Worm (Caenorhabditis elegans) whole organism, L4 larva: ENCODE data around the gene C07G3.10.

ENCODE experiments used
- D1046.2 ChIP-seq: fragments of 200-800 bp; sonication (Bioruptor generic); IDR thresholded peaks from 2 replicates; pipeline ENCODE4 v1.3.6; 2022; ENCODE audit warnings: missing genetic modification characterization, missing compliant biosample characterization
- F10B5.3 ChIP-seq: sonication (generic microtip); optimal IDR thresholded peaks from 2 replicates; lab custom pipeline; 2016; ENCODE audit warnings: mild to moderate bottlenecking, missing genetic modification characterization, missing compliant biosample characterization
- F49E8.2 ChIP-seq: sonication (generic microtip); optimal IDR thresholded peaks from 2 replicates; lab custom pipeline; 2016; ENCODE audit warnings: missing compliant biosample characterization, mild to moderate bottlenecking, missing genetic modification characterization, borderline replicate concordance
- R02D3.7 ChIP-seq: fragments of 150-350 bp; sonication (generic microtip); optimal IDR thresholded peaks from 3 replicates; lab custom pipeline; 2014; ENCODE audit warnings: missing biosample characterization, missing genetic modification characterization
- Y105C5A.15 ChIP-seq: fragments of 200-800 bp; sonication (Bioruptor generic); IDR thresholded peaks from 2 replicates; pipeline ENCODE4 v1.3.6; 2022; ENCODE audit warnings: missing genetic modification characterization, missing compliant biosample characterization
- Y48G9A.11 ChIP-seq: fragments of 200-800 bp; sonication (Bioruptor generic); IDR thresholded peaks from 2 replicates; pipeline ENCODE4 v1.3.6; 2022; ENCODE audit warnings: missing genetic modification reagents, missing genetic modification characterization, missing compliant biosample characterization
- ZK337.2 ChIP-seq: fragments of 200-800 bp; sonication (Bioruptor generic); IDR thresholded peaks from 2 replicates; pipeline ENCODE4 v1.3.6; 2022; ENCODE audit warnings: missing genetic modification reagents, missing genetic modification characterization, missing compliant biosample characterization
- ZK546.5 ChIP-seq, 2 experiments: sonication (generic microtip); optimal IDR thresholded peaks; 2 replicates each; lab custom pipeline; 2017; ENCODE audit warnings: missing biosample characterization in 2 of 2, missing genetic modification characterization in 2 of 2
- aha-1 ChIP-seq: fragments of 150-350 bp; peaks from one replicate; lab custom pipeline; 2014; ENCODE audit warnings: missing biosample characterization, missing genetic modification characterization
- arid-1 ChIP-seq: fragments of 200-800 bp; sonication (Bioruptor generic); conservative IDR thresholded peaks from 2 replicates; pipeline ENCODE4 v1.3.6; 2022; ENCODE audit warnings: missing genetic modification reagents, missing genetic modification characterization, missing compliant biosample characterization
- ceh-20 ChIP-seq: fragments of 200-800 bp; sonication (Bioruptor generic); IDR thresholded peaks from 2 replicates; pipeline ENCODE4 v1.3.6; 2022; ENCODE audit warnings: missing genetic modification reagents, missing genetic modification characterization, missing compliant biosample characterization
- ceh-28 ChIP-seq: fragments of 150-350 bp; optimal IDR thresholded peaks from 2 replicates; lab custom pipeline; 2014; ENCODE audit warnings: missing biosample characterization, missing genetic modification reagents, missing genetic modification characterization
- ceh-32 ChIP-seq: sonication (generic microtip); optimal IDR thresholded peaks from 2 replicates; lab custom pipeline; 2016; ENCODE audit warnings: mild to moderate bottlenecking, missing genetic modification characterization, missing compliant biosample characterization; ENCODE audit not compliant: poor library complexity
- ceh-44 ChIP-seq: fragments of 200-800 bp; sonication (Bioruptor generic); IDR thresholded peaks from 2 replicates; pipeline ENCODE4 v1.3.6; 2022; ENCODE audit warnings: missing genetic modification reagents, missing genetic modification characterization, missing compliant biosample characterization
- ceh-62 ChIP-seq: sonication (generic microtip); optimal IDR thresholded peaks from 2 replicates; lab custom pipeline; 2017; ENCODE audit warnings: missing biosample characterization, missing genetic modification characterization
- cey-2 ChIP-seq: sonication (generic microtip); optimal IDR thresholded peaks from 3 replicates; lab custom pipeline; 2017; ENCODE audit warnings: missing genetic modification characterization, mild to moderate bottlenecking, missing compliant biosample characterization, antibody characterized with exemption, borderline replicate concordance; ENCODE audit not compliant: insufficient read depth
- ctbp-1 ChIP-seq: fragments of 200-800 bp; sonication (Bioruptor generic); IDR thresholded peaks from 2 replicates; pipeline ENCODE4 v1.3.6; 2022; ENCODE audit warnings: missing genetic modification reagents, missing genetic modification characterization, missing compliant biosample characterization
- daf-12 ChIP-seq: fragments of 150-350 bp; optimal IDR thresholded peaks from 2 replicates; lab custom pipeline; 2014; ENCODE audit warnings: missing biosample characterization, missing genetic modification reagents, missing genetic modification characterization
- dmd-8 ChIP-seq: fragments of 200-800 bp; sonication (Bioruptor generic); IDR thresholded peaks from 2 replicates; pipeline ENCODE4 v1.3.6; 2022; ENCODE audit warnings: missing genetic modification characterization, missing compliant biosample characterization
- duxl-1 ChIP-seq: sonication (generic microtip); optimal IDR thresholded peaks from 2 replicates; lab custom pipeline; 2016; ENCODE audit warnings: mild to moderate bottlenecking, missing genetic modification characterization, moderate library complexity, missing compliant biosample characterization; ENCODE audit not compliant: poor library complexity
- dve-1 ChIP-seq: sonication (generic microtip); optimal IDR thresholded peaks from 2 replicates; lab custom pipeline; 2017; ENCODE audit warnings: antibody characterized with exemption, mild to moderate bottlenecking, missing genetic modification characterization, missing compliant biosample characterization; ENCODE audit not compliant: insufficient read depth
- fos-1 ChIP-seq: fragments of 150-350 bp; optimal IDR thresholded peaks from 2 replicates; lab custom pipeline; 2014; ENCODE audit warnings: missing biosample characterization, missing genetic modification characterization
- hlh-30 ChIP-seq: sonication (generic microtip); optimal IDR thresholded peaks from 2 replicates; lab custom pipeline; 2017; ENCODE audit warnings: antibody characterized with exemption, mild to moderate bottlenecking, missing genetic modification characterization, missing compliant biosample characterization; ENCODE audit not compliant: insufficient read depth
- hmg-1.1 ChIP-seq: fragments of 200-800 bp; sonication (Bioruptor generic); IDR thresholded peaks from 2 replicates; pipeline ENCODE4 v1.3.6; 2022; ENCODE audit warnings: missing genetic modification reagents, missing genetic modification characterization, missing compliant biosample characterization
- lin-13 ChIP-seq: fragments of 150-350 bp; optimal IDR thresholded peaks from 2 replicates; lab custom pipeline; 2014; ENCODE audit warnings: missing biosample characterization, missing genetic modification reagents, missing genetic modification characterization
- lin-15B ChIP-seq: fragments of 150-350 bp; sonication (generic microtip); optimal IDR thresholded peaks from 3 replicates; lab custom pipeline; 2014; ENCODE audit warnings: missing biosample characterization, missing genetic modification characterization
- lir-3 ChIP-seq: sonication (generic microtip); optimal IDR thresholded peaks from 2 replicates; lab custom pipeline; 2016; ENCODE audit warnings: mild to moderate bottlenecking, missing genetic modification characterization, missing compliant biosample characterization
- mxl-2 ChIP-seq: fragments of 200-800 bp; sonication (Bioruptor generic); conservative IDR thresholded peaks from 2 replicates; pipeline ENCODE4 v1.3.6; 2022; ENCODE audit warnings: missing genetic modification reagents, missing genetic modification characterization, missing compliant biosample characterization
- mxl-3 ChIP-seq: fragments of 200-800 bp; sonication (Bioruptor generic); optimal IDR thresholded peaks from 2 replicates; lab custom pipeline; 2018; ENCODE audit warnings: mild to moderate bottlenecking, missing genetic modification characterization, missing compliant biosample characterization
- nhr-237 ChIP-seq: sonication (generic microtip); optimal IDR thresholded peaks from 2 replicates; lab custom pipeline; 2017; ENCODE audit warnings: missing biosample characterization, missing genetic modification characterization
- nhr-77 ChIP-seq: fragments of 150-350 bp; optimal IDR thresholded peaks from 2 replicates; lab custom pipeline; 2014; ENCODE audit warnings: missing biosample characterization, missing genetic modification characterization
- saeg-2 ChIP-seq: fragments of 200-800 bp; sonication (Bioruptor generic); IDR thresholded peaks from 2 replicates; pipeline ENCODE4 v1.3.6; 2022; ENCODE audit warnings: missing genetic modification reagents, missing genetic modification characterization, missing compliant biosample characterization
- sdz-12 ChIP-seq: fragments of 200-800 bp; sonication (Bioruptor generic); optimal IDR thresholded peaks from 2 replicates; lab custom pipeline; 2018; ENCODE audit warnings: mild to moderate bottlenecking, missing genetic modification characterization, missing compliant biosample characterization
- unc-130 ChIP-seq: sonication (generic microtip); optimal IDR thresholded peaks from 2 replicates; lab custom pipeline; 2016; ENCODE audit warnings: missing genetic modification reagents, missing genetic modification characterization, missing compliant biosample characterization
- unc-62 ChIP-seq, 3 experiments: fragments of 150-350 bp in 1 of 3; sonication (generic microtip); optimal IDR thresholded peaks in 2 of 3; peaks in 1 of 3; 1 replicate in 1 of 3; 2 replicates in 2 of 3; lab custom pipeline; 2014 to 2017; ENCODE audit warnings: missing biosample characterization in 3 of 3, missing genetic modification characterization in 3 of 3, missing genetic modification reagents in 3 of 3, missing genotype in 1 of 3
- vab-7 ChIP-seq: fragments of 200-800 bp; sonication (Bioruptor generic); IDR thresholded peaks from 2 replicates; pipeline ENCODE4 v1.3.6; 2022; ENCODE audit warnings: missing genetic modification reagents, missing genetic modification characterization, missing compliant biosample characterization
- zfp-3 ChIP-seq: fragments of 200-800 bp; sonication (Bioruptor generic); conservative IDR thresholded peaks from 2 replicates; pipeline ENCODE4 v1.3.6; 2022; ENCODE audit warnings: missing genetic modification reagents, missing genetic modification characterization, missing compliant biosample characterization

C07G3.10 gene

ce11 chrV:3470782-3471181 is 31.3 kb upstream of the C07G3.10 start, which contains the start of gene srbc-29:
srbc-29 (minus strand) TSS chrV:3470882.
- TF ChIP-seq dve-1: no peak
- no peak for TF ChIP-seq nhr-77 (tag; lab: Kevin White, UChicago)
- no peak for TF ChIP-seq R02D3.7 (tag; lab: Kevin White, UChicago)
- no peak for TF ChIP-seq fos-1
- TF ChIP-seq F49E8.2: no peak
- no peak for TF ChIP-seq unc-130 (GFP tag; lab: Kevin White, UChicago)
- TF ChIP-seq nhr-237 (tag; lab: Kevin White, UChicago): no peak
- no peak for TF ChIP-seq lin-13 (GFP tag; lab: Kevin White, UChicago)
- no peak for TF ChIP-seq ceh-62 (tag; lab: Kevin White, UChicago)
- TF ChIP-seq D1046.2 (GFP tag; lab: Robert Waterston, UW): no peak
- TF ChIP-seq zfp-3 (GFP tag; lab: Robert Waterston, UW): no peak
- no peak for TF ChIP-seq aha-1 (tag; lab: Kevin White, UChicago)
- no peak for TF ChIP-seq Y48G9A.11 (GFP tag; lab: Robert Waterston, UW)
- no peak for TF ChIP-seq mxl-3
- TF ChIP-seq unc-62 (GFP tag; optimal IDR thresholded peaks at IDR 0.05 in 1 of 2; lab: Kevin White, UChicago): no peak
- no peak for TF ChIP-seq unc-62 (tag; optimal IDR thresholded peaks at IDR 0.05; lab: Kevin White, UChicago)
- no peak for TF ChIP-seq ceh-32 (tag; lab: Kevin White, UChicago)
- no peak for TF ChIP-seq vab-7 (GFP tag; lab: Robert Waterston, UW)

- TF ChIP-seq ceh-20 (GFP tag; lab: Robert Waterston, UW) (no peak), daf-12 (tag; lab: Kevin White, UChicago) (no peak), hlh-30 (no peak), dmd-8 (GFP tag; lab: Robert Waterston, UW) (no peak), vab-7 (GFP tag; lab: Robert Waterston, UW) (no peak), Y105C5A.15 (GFP tag; lab: Robert Waterston, UW) (no peak), ceh-28 (no peak), arid-1 (GFP tag; lab: Robert Waterston, UW) (no peak), lir-3 (tag; lab: Kevin White, UChicago) (no peak)
- TF ChIP-seq, all 104 proteins: peak for 0
Measured at ce11 chrV:3475021-3475420, 27.1 kb upstream of the C07G3.10 start, which contains the start of gene oac-2. oac-2 (minus strand) TSS chrV:3475121.

- TF ChIP-seq unc-62 (GFP tag; optimal IDR thresholded peaks at IDR 0.05 in 1 of 2; lab: Kevin White, UChicago) (peak in 1 of 2 experiments; percentile 97), unc-62 (tag; optimal IDR thresholded peaks at IDR 0.05; lab: Kevin White, UChicago) (no peak), ctbp-1 (GFP tag; lab: Robert Waterston, UW) (no peak)
Measured at ce11 chrV:3476228-3476627, 25.9 kb upstream of the C07G3.10 start.

ce11 chrV:3477496-3477895 is 24.6 kb upstream of the C07G3.10 start, which contains the start of gene srbc-31:
srbc-31 (minus strand) TSS chrV:3477596.
- no peak for TF ChIP-seq mxl-2 (GFP tag; lab: Robert Waterston, UW)
- TF ChIP-seq ceh-44 (GFP tag; lab: Robert Waterston, UW): no peak
- no peak for TF ChIP-seq sdz-12 (GFP tag; lab: Kevin White, UChicago)
- TF ChIP-seq ceh-32 (tag; lab: Kevin White, UChicago): no peak
- no peak for TF ChIP-seq lin-15B
- TF ChIP-seq cey-2: no peak
- no peak for TF ChIP-seq ZK337.2 (GFP tag; lab: Robert Waterston, UW)
- no peak for TF ChIP-seq saeg-2 (GFP tag; lab: Robert Waterston, UW)
- TF ChIP-seq hmg-1.1 (GFP tag; lab: Robert Waterston, UW): no peak
- TF ChIP-seq nhr-77 (tag; lab: Kevin White, UChicago): no peak
- no peak for TF ChIP-seq F10B5.3
- TF ChIP-seq duxl-1: no peak
- TF ChIP-seq ZK546.5 (tag; optimal IDR thresholded peaks at IDR 0.05; lab: Kevin White, UChicago): no peak
